Worm (Caenorhabditis elegans): ENCODE data around the gene npp-20.

DNA sequence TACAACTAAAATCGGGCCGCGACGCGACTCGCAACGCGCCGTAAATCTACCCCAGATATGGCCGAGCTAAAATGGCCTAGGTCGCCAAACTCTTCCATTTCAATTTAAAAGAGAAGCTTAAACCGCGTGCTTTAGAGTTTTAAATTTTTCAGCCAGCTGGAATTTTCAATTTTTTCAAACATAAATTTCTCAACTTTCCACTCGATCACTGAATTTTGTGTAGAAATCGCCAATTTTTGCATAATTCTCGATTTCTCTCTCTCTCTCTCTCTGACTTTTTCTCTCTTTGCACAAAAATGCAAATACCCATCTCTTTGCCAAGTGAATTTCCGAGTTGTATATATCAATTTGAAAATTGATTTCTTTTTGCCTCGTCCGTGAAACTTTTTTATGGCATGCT is 27.6 kb upstream of the npp-20 start, which contains the start of gene K03H6.1:
- no peak for TF ChIP-seq skn-1 (tag; optimal IDR thresholded peaks at IDR 0.05)
- TF ChIP-seq lsy-2 (tag; optimal IDR thresholded peaks at IDR 0.05) = no peak
- no peak for TF ChIP-seq tra-1 (GFP tag; IDR thresholded peaks at IDR 0.05)
- no peak for TF ChIP-seq duxl-1 (tag; optimal IDR thresholded peaks at IDR 0.05; ENCODE audit: poor library complexity)
- TF ChIP-seq ceh-82 (tag; optimal IDR thresholded peaks at IDR 0.05) = no peak

Data from whole organism, L4 larva.